Fruit fly (Drosophila melanogaster) whole organism, embryonic: ENCODE data around the gene CG42638.

Experiments used
- Awh ChIP-seq: fragments of 200-800 bp; sonication (Bioruptor generic); IDR thresholded peaks from 2 replicates; pipeline ENCODE4, ENCODE4 v1.3.6; 2022; ENCODE audit warnings: missing biosample characterization, missing genetic modification characterization
- B-H2 ChIP-seq: fragments of 200-800 bp; sonication (Bioruptor generic); optimal IDR thresholded peaks from 2 replicates; lab custom pipeline; 2018; ENCODE audit warnings: missing biosample characterization, mild to moderate bottlenecking, missing genetic modification characterization
- CG10654 ChIP-seq: fragments of 200-800 bp; sonication (Bioruptor generic); optimal IDR thresholded peaks from 2 replicates; lab custom pipeline; 2016; ENCODE audit warnings: missing biosample characterization, missing genetic modification characterization
- CG11085 ChIP-seq: fragments of 200-800 bp; sonication (Bioruptor generic); IDR thresholded peaks from 2 replicates; pipeline ENCODE4 v1.3.6; 2022; ENCODE audit warnings: missing biosample characterization, missing genetic modification characterization
- CG13296 ChIP-seq: fragments of 200-800 bp; sonication (Bioruptor generic); optimal IDR thresholded peaks from 3 replicates; lab custom pipeline; 2018; ENCODE audit warnings: missing biosample characterization, mild to moderate bottlenecking, missing genetic modification characterization
- CG13424 ChIP-seq: fragments of 200-800 bp; sonication (Bioruptor generic); optimal IDR thresholded peaks from 2 replicates; lab custom pipeline; 2019; ENCODE audit warnings: missing biosample characterization, mild to moderate bottlenecking, missing genetic modification characterization, moderate library complexity
- CG17186 ChIP-seq: fragments of 200-800 bp; sonication (Bioruptor generic); optimal IDR thresholded peaks from 3 replicates; lab custom pipeline; 2017; ENCODE audit warnings: missing biosample characterization, missing genetic modification reagents, missing genetic modification characterization
- CG17385 ChIP-seq: fragments of 200-800 bp; sonication (Bioruptor generic); optimal IDR thresholded peaks from 3 replicates; lab custom pipeline; 2018; ENCODE audit warnings: missing biosample characterization, mild to moderate bottlenecking, missing genetic modification characterization
- CG32767 ChIP-seq: fragments of 200-800 bp; sonication (Bioruptor generic); IDR thresholded peaks from 2 replicates; pipeline ENCODE4 v1.3.6; 2022; ENCODE audit warnings: missing biosample characterization, missing genetic modification characterization
- CG34224 ChIP-seq: fragments of 200-800 bp; sonication (Bioruptor generic); IDR thresholded peaks from 3 replicates; pipeline ENCODE4 v1.3.6; 2022; ENCODE audit warnings: missing biosample characterization, missing genetic modification characterization; ENCODE audit not compliant: partially characterized antibody
- CG7372 ChIP-seq: fragments of 200-800 bp; sonication (Bioruptor generic); IDR thresholded peaks from 2 replicates; pipeline ENCODE4 v1.3.6; 2022; ENCODE audit warnings: missing biosample characterization, missing genetic modification characterization
- CG9932 ChIP-seq: fragments of 200-800 bp; sonication (Bioruptor generic); IDR thresholded peaks from 2 replicates; pipeline ENCODE4 v1.3.6; 2022; ENCODE audit warnings: missing biosample characterization, missing genetic modification characterization
- Med ChIP-seq: fragments of 200-800 bp; sonication (Bioruptor generic); peaks from one replicate; lab custom pipeline; 2016; ENCODE audit warnings: missing biosample characterization, missing genetic modification characterization, mild to moderate bottlenecking, inconsistent platforms, moderate library complexity
- Pdp1 ChIP-seq, 2 experiments: fragments of 200-800 bp; sonication (Bioruptor generic); optimal IDR thresholded peaks; 3 replicates each; lab custom pipeline; 2016; ENCODE audit warnings: missing biosample characterization in 2 of 2, missing genetic modification characterization in 2 of 2, mild to moderate bottlenecking in 1 of 2, moderate library complexity in 1 of 2
- abd-A ChIP-seq: fragments of 200-800 bp; sonication (Bioruptor generic); optimal IDR thresholded peaks from 3 replicates; lab custom pipeline; 2019; ENCODE audit warnings: missing biosample characterization, mild to moderate bottlenecking, missing genetic modification characterization, moderate library complexity
- chinmo ChIP-seq: fragments of 200-800 bp; sonication (Bioruptor generic); IDR thresholded peaks from 4 replicates; pipeline ENCODE4 v1.3.6; 2022; ENCODE audit warnings: missing biosample characterization, missing genetic modification characterization; ENCODE audit not compliant: partially characterized antibody
- da ChIP-seq: fragments of 200-800 bp; sonication (Bioruptor generic); optimal IDR thresholded peaks from 2 replicates; lab custom pipeline; 2016; ENCODE audit warnings: missing biosample characterization, missing genetic modification characterization
- nom ChIP-seq: fragments of 200-800 bp; sonication (Bioruptor generic); optimal IDR thresholded peaks from 2 replicates; lab custom pipeline; 2017; ENCODE audit warnings: missing biosample characterization, missing genetic modification characterization, mild to moderate bottlenecking, moderate library complexity, missing genetic modification reagents
- oc ChIP-seq: fragments of 200-800 bp; sonication (Bioruptor generic); optimal IDR thresholded peaks from 2 replicates; lab custom pipeline; 2018; ENCODE audit warnings: missing biosample characterization, mild to moderate bottlenecking, missing genetic modification characterization, moderate library complexity
- onecut ChIP-seq: fragments of 200-800 bp; sonication (Bioruptor generic); IDR thresholded peaks from 2 replicates; pipeline ENCODE4 v1.3.6; 2022; ENCODE audit warnings: missing biosample characterization, missing genetic modification characterization
- pros ChIP-seq: fragments of 200-800 bp; sonication (Bioruptor generic); optimal IDR thresholded peaks from 3 replicates; lab custom pipeline; 2019; ENCODE audit warnings: missing biosample characterization, mild to moderate bottlenecking, missing genetic modification characterization, moderate library complexity
- salm ChIP-seq: fragments of 200-800 bp; sonication (Bioruptor generic); optimal IDR thresholded peaks from 2 replicates; lab custom pipeline; 2018; ENCODE audit warnings: missing biosample characterization, mild to moderate bottlenecking, missing genetic modification characterization
- sd ChIP-seq: fragments of 200-800 bp; sonication (Bioruptor generic); optimal IDR thresholded peaks from 3 replicates; lab custom pipeline; 2018; ENCODE audit warnings: missing biosample characterization, mild to moderate bottlenecking, missing genetic modification characterization, moderate library complexity
- sqz ChIP-seq: fragments of 200-800 bp; sonication (Bioruptor generic); optimal IDR thresholded peaks from 3 replicates; lab custom pipeline; 2018; ENCODE audit warnings: missing biosample characterization, mild to moderate bottlenecking, missing genetic modification characterization
- vvl ChIP-seq: fragments of 200-800 bp; sonication (Bioruptor generic); IDR thresholded peaks from 2 replicates; pipeline ENCODE4 v1.3.6; 2022; ENCODE audit warnings: missing biosample characterization, missing genetic modification characterization
- zen ChIP-seq: fragments of 200-800 bp; sonication (Bioruptor generic); optimal IDR thresholded peaks from 3 replicates; lab custom pipeline; 2018; ENCODE audit warnings: missing biosample characterization, mild to moderate bottlenecking, missing genetic modification characterization, moderate library complexity

The CG42638 gene

DNA sequence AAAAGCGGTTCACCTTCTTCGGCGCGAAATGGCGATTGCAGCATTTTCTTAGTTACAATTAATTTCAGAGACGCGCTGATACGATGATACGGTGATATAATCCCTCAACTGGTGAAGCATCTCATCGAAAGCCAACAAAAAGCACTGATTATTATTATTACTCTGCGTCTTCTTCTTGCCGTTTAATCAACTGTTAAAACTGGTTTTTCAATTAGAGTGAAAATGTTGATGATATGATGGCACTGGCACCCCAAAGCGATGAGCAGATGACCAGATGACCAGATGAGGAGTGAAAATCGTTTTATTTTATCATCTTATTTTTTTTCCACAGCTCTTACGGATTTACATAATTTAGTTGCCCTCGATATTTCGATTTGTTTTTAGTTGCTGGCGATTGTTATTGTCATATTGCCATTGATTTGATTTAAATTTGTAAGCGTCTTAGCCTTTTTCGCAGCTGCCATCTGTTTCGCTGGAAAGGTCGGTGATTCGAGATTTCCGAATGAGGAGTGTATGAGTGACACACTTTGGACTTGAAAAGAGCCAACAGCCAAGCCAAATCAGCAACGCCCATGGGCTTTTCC is 52.1 kb downstream of the CG42638 start:
- TF ChIP-seq CG9932 (no peak), CG11085 (no peak), salm (no peak), onecut (GFP tag; lab: Robert Waterston, UW) (no peak), CG17385 (peak; percentile 22), CG10654 (no peak), nom (GFP tag; lab: Kevin White, UChicago) (no peak), Pdp1 (GFP tag; optimal IDR thresholded peaks at IDR 0.05; lab: Kevin White, UChicago) (peak in 1 of 2 experiments; percentile 38), oc (tag; lab: Kevin White, UChicago) (peak; percentile 53), CG32767 (GFP tag; lab: Robert Waterston, UW) (no peak), zen (tag; lab: Kevin White, UChicago) (no peak), abd-A (tag; lab: Kevin White, UChicago) (peak; percentile 91), B-H2 (GFP tag; lab: Kevin White, UChicago) (no peak), pros (peak; percentile 80), CG7372 (GFP tag; lab: Robert Waterston, UW) (0 out of 2 replicates have a peak, but pooled peaks have one; percentile 3), CG13424 (tag; lab: Kevin White, UChicago) (no peak), sqz (GFP tag; lab: Kevin White, UChicago) (peak; percentile 15), da (GFP tag; lab: Kevin White, UChicago) (no peak), Awh (GFP tag; lab: Robert Waterston, UW) (peak; percentile 96), vvl (GFP tag; lab: Robert Waterston, UW) (peak; percentile 49; the same call in 1 of the 2 replicates), CG17186 (GFP tag; lab: Kevin White, UChicago) (no peak), chinmo (0 out of 4 replicates have a peak, but pooled peaks have one; percentile 73), sd (tag; lab: Kevin White, UChicago) (peak; percentile 10), CG13296 (GFP tag; lab: Kevin White, UChicago) (no peak)

- peak; percentile 5 for TF ChIP-seq oc (tag; lab: Kevin White, UChicago)
- TF ChIP-seq nom (GFP tag; lab: Kevin White, UChicago), result peak; percentile 43
- TF ChIP-seq CG34224 (GFP tag; lab: Robert Waterston, UW), result no peak
- TF ChIP-seq sd (tag; lab: Kevin White, UChicago), result peak; percentile 35
- TF ChIP-seq Med, result peak; percentile 32
- TF ChIP-seq Pdp1 (GFP tag; optimal IDR thresholded peaks at IDR 0.05; lab: Kevin White, UChicago), result peak in 1 of 2 experiments; percentile 42
- TF ChIP-seq, all 482 proteins: peak for 5
These were observed 53.2 kb downstream of the CG42638 start for dm6 chr3L:19696073-19696960.
